Worm (Caenorhabditis elegans): Measurements from ENCODE around the gene K08E3.2.

DNA sequence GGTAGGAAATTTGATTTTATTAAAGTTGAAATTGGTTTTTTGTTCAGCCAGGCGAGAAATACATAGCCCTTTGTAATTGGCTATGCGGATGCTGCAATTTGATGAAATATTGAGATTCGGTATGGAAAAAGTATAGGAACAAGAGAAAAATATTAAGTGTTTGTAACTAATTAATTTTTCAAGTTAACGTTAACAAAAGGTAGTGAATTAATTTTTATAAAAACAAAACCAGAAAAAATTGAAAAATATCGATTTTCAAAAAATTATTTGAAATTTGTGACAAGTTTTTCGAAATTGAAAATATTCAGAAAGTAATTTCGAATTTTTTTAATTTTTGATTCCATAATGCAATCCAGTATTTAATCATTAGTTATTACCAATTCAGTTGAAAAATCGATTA, 16.9 kb downstream of the K08E3.2 start, which contains the start of gene W06F12.2:
- TF ChIP-seq ztf-23 (GFP tag; IDR thresholded peaks at IDR 0.05), result no peak
- TF ChIP-seq klf-2 (GFP tag; conservative IDR thresholded peaks at IDR 0.05), result no peak
- TF ChIP-seq flt-1 (GFP tag; IDR thresholded peaks at IDR 0.05), result no peak
- TF ChIP-seq cog-1 (tag; optimal IDR thresholded peaks at IDR 0.05), result no peak
- TF ChIP-seq ztf-29 (GFP tag; IDR thresholded peaks at IDR 0.05), result no peak

Data from whole organism, midembryonic.